Worm (Caenorhabditis elegans): ENCODE measurements around the gene ZK637.14.

Gene ZK637.14

ce11 chrIII:8937571-8937970, 48.6 kb upstream of the ZK637.14 start (continued):
- TF ChIP-seq nhr-6 (tag; optimal IDR thresholded peaks at IDR 0.05) = no peak
- TF ChIP-seq mdt-29 (GFP tag; IDR thresholded peaks at IDR 0.05) = peak; percentile 61
- TF ChIP-seq php-3 (GFP tag; IDR thresholded peaks at IDR 0.05) = no peak; the same call in 1 of the 2 replicates
- peak; percentile 65; the same call in 1 of the 2 replicates for TF ChIP-seq madf-9 (GFP tag; conservative IDR thresholded peaks at IDR 0.05)
- peak; percentile 47 for TF ChIP-seq nhr-28 (tag; optimal IDR thresholded peaks at IDR 0.05)
- no peak for TF ChIP-seq zag-1 (tag; optimal IDR thresholded peaks at IDR 0.05)
- no peak for TF ChIP-seq ceh-82 (tag; optimal IDR thresholded peaks at IDR 0.05)
- TF ChIP-seq Y105C5A.15 (GFP tag; IDR thresholded peaks at IDR 0.05) = peak; percentile 21; the same call in 1 of the 2 replicates
- no peak for TF ChIP-seq snpc-4 (tag; optimal IDR thresholded peaks at IDR 0.05)
- TF ChIP-seq tag-97 (GFP tag; IDR thresholded peaks at IDR 0.05) = no peak
- peak; percentile 58 for TF ChIP-seq nhr-77 (tag; optimal IDR thresholded peaks at IDR 0.05)
- no peak for TF ChIP-seq nhr-102 (tag; optimal IDR thresholded peaks at IDR 0.05)
- peak; percentile 88 for TF ChIP-seq rbr-2 (tag; optimal IDR thresholded peaks at IDR 0.05)
- TF ChIP-seq zfp-3 (GFP tag; conservative IDR thresholded peaks at IDR 0.05) = peak; percentile 81
- no peak for TF ChIP-seq ces-1 (GFP tag; optimal IDR thresholded peaks at IDR 0.05)
- peak; percentile 78 for TF ChIP-seq daf-19 (GFP tag; conservative IDR thresholded peaks at IDR 0.05)
- peak; percentile 30 for TF ChIP-seq spr-3 (GFP tag; optimal IDR thresholded peaks at IDR 0.05)
- peak; percentile 45 for TF ChIP-seq nhr-111 (GFP tag; optimal IDR thresholded peaks at IDR 0.05)
- peak; percentile 7 for TF ChIP-seq F10B5.3 (tag; optimal IDR thresholded peaks at IDR 0.05)
- no peak for TF ChIP-seq zip-11 (GFP tag; IDR thresholded peaks at IDR 0.05)
- TF ChIP-seq nhr-42 (GFP tag; IDR thresholded peaks at IDR 0.05) = peak; percentile 62; the same call in 1 of the 2 replicates
- TF ChIP-seq ZK337.2 (GFP tag; IDR thresholded peaks at IDR 0.05) = peak; percentile 78
- TF ChIP-seq F37D6.2 (tag; optimal IDR thresholded peaks at IDR 0.05) = peak; percentile 50
- TF ChIP-seq egl-27 (tag; optimal IDR thresholded peaks at IDR 0.05) = no peak
- TF ChIP-seq F26F4.8 (GFP tag; conservative IDR thresholded peaks at IDR 0.05) = peak; percentile 71; the same call in 1 of the 2 replicates
- no peak for TF ChIP-seq lin-39 (tag; optimal IDR thresholded peaks at IDR 0.05)
- peak; percentile 75 for TF ChIP-seq mxl-3 (GFP tag; optimal IDR thresholded peaks at IDR 0.05)
- TF ChIP-seq nhr-237 (tag; optimal IDR thresholded peaks at IDR 0.05) = no peak
- TF ChIP-seq nhr-10 (tag; optimal IDR thresholded peaks at IDR 0.05) = no peak
- TF ChIP-seq ctbp-1 (GFP tag; IDR thresholded peaks at IDR 0.05) = peak; percentile 89
- peak; percentile 93 for TF ChIP-seq hmg-1.1 (GFP tag; IDR thresholded peaks at IDR 0.05)
- TF ChIP-seq Y75B8A.6 (GFP tag; IDR thresholded peaks at IDR 0.05) = peak; percentile 88; the same call in 1 of the 2 replicates
- no peak; the same call in 1 of the 2 replicates for TF ChIP-seq lin-38 (GFP tag; IDR thresholded peaks at IDR 0.05)
- TF ChIP-seq ceh-28 (tag; optimal IDR thresholded peaks at IDR 0.05) = no peak
- TF ChIP-seq mep-1 (tag; optimal IDR thresholded peaks at IDR 0.05) = peak; percentile 76
- TF ChIP-seq aly-2 (tag; optimal IDR thresholded peaks at IDR 0.05) = no peak
- peak; percentile 78 to 89 for TF ChIP-seq daf-16 (GFP tag; optimal IDR thresholded peaks at IDR 0.05)
- TF ChIP-seq daf-16 (tag; optimal IDR thresholded peaks at IDR 0.05) = no peak
- peak; percentile 71 for TF ChIP-seq tra-1 (GFP tag; IDR thresholded peaks at IDR 0.05)
- no peak for TF ChIP-seq set-16 (GFP tag; IDR thresholded peaks at IDR 0.05)
- peak; percentile 91 for TF ChIP-seq nhr-41 (GFP tag; IDR thresholded peaks at IDR 0.05)
- TF ChIP-seq jun-1 (tag; optimal IDR thresholded peaks at IDR 0.05) = peak; percentile 21
- peak; percentile 53; the same call in 1 of the 2 replicates for TF ChIP-seq Y48G9A.11 (GFP tag; IDR thresholded peaks at IDR 0.05)
- TF ChIP-seq daf-12 (tag; optimal IDR thresholded peaks at IDR 0.05) = no peak
- no peak for TF ChIP-seq unc-39 (tag; optimal IDR thresholded peaks at IDR 0.05)
- no peak for TF ChIP-seq pqm-1 (tag; optimal IDR thresholded peaks at IDR 0.05)
- peak; percentile 90 for TF ChIP-seq mes-2 (tag; optimal IDR thresholded peaks at IDR 0.05; ENCODE audit: poor library complexity, severe bottlenecking)
- TF ChIP-seq unc-62 (GFP tag; optimal IDR thresholded peaks at IDR 0.05 in 1 of 2) = peak in 1 of 2 experiments; percentile 99
- TF ChIP-seq unc-62 (tag; optimal IDR thresholded peaks at IDR 0.05) = no peak
- TF ChIP-seq daf-8 (GFP tag; IDR thresholded peaks at IDR 0.05) = no peak

Data from whole organism, L4 larva.